Worm (Caenorhabditis elegans) whole organism, L4 larva: ENCODE data around the gene wht-2.

Source experiments
- D1046.2 ChIP-seq: fragments of 200-800 bp; sonication (Bioruptor generic); IDR thresholded peaks from 2 replicates; pipeline ENCODE4 v1.3.6; 2022; ENCODE audit warnings: missing genetic modification characterization, missing compliant biosample characterization
- F44E2.7 ChIP-seq: fragments of 200-800 bp; sonication (Bioruptor generic); IDR thresholded peaks from 2 replicates; pipeline ENCODE4 v2.1.2; 2022; ENCODE audit warnings: missing genetic modification characterization, missing compliant biosample characterization
- Y105C5A.15 ChIP-seq: fragments of 200-800 bp; sonication (Bioruptor generic); IDR thresholded peaks from 2 replicates; pipeline ENCODE4 v1.3.6; 2022; ENCODE audit warnings: missing genetic modification characterization, missing compliant biosample characterization
- Y48G9A.11 ChIP-seq: fragments of 200-800 bp; sonication (Bioruptor generic); IDR thresholded peaks from 2 replicates; pipeline ENCODE4 v1.3.6; 2022; ENCODE audit warnings: missing genetic modification reagents, missing genetic modification characterization, missing compliant biosample characterization
- ZK337.2 ChIP-seq: fragments of 200-800 bp; sonication (Bioruptor generic); IDR thresholded peaks from 2 replicates; pipeline ENCODE4 v1.3.6; 2022; ENCODE audit warnings: missing genetic modification reagents, missing genetic modification characterization, missing compliant biosample characterization
- ZK546.5 ChIP-seq, 2 experiments: sonication (generic microtip); optimal IDR thresholded peaks; 2 replicates each; lab custom pipeline; 2017; ENCODE audit warnings: missing biosample characterization in 2 of 2, missing genetic modification characterization in 2 of 2
- aha-1 ChIP-seq: fragments of 150-350 bp; peaks from one replicate; lab custom pipeline; 2014; ENCODE audit warnings: missing biosample characterization, missing genetic modification characterization
- arid-1 ChIP-seq: fragments of 200-800 bp; sonication (Bioruptor generic); conservative IDR thresholded peaks from 2 replicates; pipeline ENCODE4 v1.3.6; 2022; ENCODE audit warnings: missing genetic modification reagents, missing genetic modification characterization, missing compliant biosample characterization
- ceh-82 ChIP-seq: sonication (generic microtip); optimal IDR thresholded peaks from 2 replicates; lab custom pipeline; 2017; ENCODE audit warnings: missing biosample characterization, missing genetic modification characterization
- ces-1 ChIP-seq: fragments of 150-350 bp; sonication (generic microtip); optimal IDR thresholded peaks from 4 replicates; lab custom pipeline; 2014; ENCODE audit warnings: missing biosample characterization, missing genetic modification reagents, missing genetic modification characterization
- daf-16 ChIP-seq, 3 experiments: sonication (generic microtip); optimal IDR thresholded peaks; 2 replicates each; lab custom pipeline; 2016 to 2017; ENCODE audit warnings: missing genetic modification characterization in 3 of 3, missing genetic modification reagents in 3 of 3, mild to moderate bottlenecking in 2 of 3, missing compliant biosample characterization in 2 of 3, missing biosample characterization in 1 of 3, moderate library complexity in 1 of 3
- dmd-6 ChIP-seq: fragments of 200-800 bp; sonication (Bioruptor generic); IDR thresholded peaks from 2 replicates; pipeline ENCODE4 v1.3.6; 2022; ENCODE audit warnings: missing genetic modification reagents, missing genetic modification characterization, missing compliant biosample characterization
- dmd-8 ChIP-seq: fragments of 200-800 bp; sonication (Bioruptor generic); IDR thresholded peaks from 2 replicates; pipeline ENCODE4 v1.3.6; 2022; ENCODE audit warnings: missing genetic modification characterization, missing compliant biosample characterization
- duxl-1 ChIP-seq: sonication (generic microtip); optimal IDR thresholded peaks from 2 replicates; lab custom pipeline; 2016; ENCODE audit warnings: mild to moderate bottlenecking, missing genetic modification characterization, moderate library complexity, missing compliant biosample characterization; ENCODE audit not compliant: poor library complexity
- dve-1 ChIP-seq: sonication (generic microtip); optimal IDR thresholded peaks from 2 replicates; lab custom pipeline; 2017; ENCODE audit warnings: antibody characterized with exemption, mild to moderate bottlenecking, missing genetic modification characterization, missing compliant biosample characterization; ENCODE audit not compliant: insufficient read depth
- egl-27 ChIP-seq: sonication (generic microtip); optimal IDR thresholded peaks from 3 replicates; lab custom pipeline; 2017; ENCODE audit warnings: missing biosample characterization, missing genetic modification reagents, missing genetic modification characterization
- egl-43 ChIP-seq: fragments of 200-800 bp; sonication (Bioruptor generic); IDR thresholded peaks from 2 replicates; pipeline ENCODE4 v1.3.6; 2022; ENCODE audit warnings: missing genetic modification reagents, missing genetic modification characterization, missing compliant biosample characterization
- gei-8 ChIP-seq: fragments of 200-800 bp; sonication (Bioruptor generic); optimal IDR thresholded peaks from 2 replicates; lab custom pipeline; 2018; ENCODE audit warnings: mild to moderate bottlenecking, missing genetic modification characterization, missing compliant biosample characterization
- hlh-11 ChIP-seq: fragments of 200-800 bp; sonication (Bioruptor generic); optimal IDR thresholded peaks from 2 replicates; lab custom pipeline; 2018; ENCODE audit warnings: mild to moderate bottlenecking, missing genetic modification characterization, missing compliant biosample characterization
- hlh-30 ChIP-seq: sonication (generic microtip); optimal IDR thresholded peaks from 2 replicates; lab custom pipeline; 2017; ENCODE audit warnings: antibody characterized with exemption, mild to moderate bottlenecking, missing genetic modification characterization, missing compliant biosample characterization; ENCODE audit not compliant: insufficient read depth
- lim-7 ChIP-seq: fragments of 200-800 bp; sonication (Bioruptor generic); IDR thresholded peaks from 2 replicates; pipeline ENCODE4 v1.3.6; 2022; ENCODE audit warnings: missing genetic modification characterization, missing compliant biosample characterization
- lin-1 ChIP-seq: fragments of 200-800 bp; sonication (Bioruptor generic); IDR thresholded peaks from 2 replicates; pipeline ENCODE4 v1.3.6; 2022; ENCODE audit warnings: missing genetic modification reagents, missing genetic modification characterization, missing compliant biosample characterization
- lin-38 ChIP-seq: fragments of 200-800 bp; sonication (Bioruptor generic); IDR thresholded peaks from 2 replicates; pipeline ENCODE4 v1.3.6; 2022; ENCODE audit warnings: missing genetic modification reagents, missing genetic modification characterization, missing compliant biosample characterization
- lin-39 ChIP-seq: fragments of 150-350 bp; optimal IDR thresholded peaks from 2 replicates; lab custom pipeline; 2014; ENCODE audit warnings: missing biosample characterization, missing genetic modification reagents, missing genetic modification characterization
- lsy-2 ChIP-seq, 2 experiments: fragments of 150-350 bp in 1 of 2; sonication (generic microtip) in 1 of 2; optimal IDR thresholded peaks; 2 replicates each; lab custom pipeline; 2014 to 2017; ENCODE audit warnings: missing biosample characterization in 2 of 2, missing genetic modification characterization in 2 of 2
- mdl-1 ChIP-seq, 2 experiments: fragments of 150-350 bp in 1 of 2; sonication (generic microtip) in 1 of 2; optimal IDR thresholded peaks; 2 replicates each; lab custom pipeline; 2014 to 2017; ENCODE audit warnings: missing biosample characterization in 2 of 2, missing genetic modification characterization in 2 of 2
- mes-2 ChIP-seq: sonication (generic microtip); optimal IDR thresholded peaks from 2 replicates; lab custom pipeline; 2016; ENCODE audit warnings: missing genotype, mild to moderate bottlenecking, missing genetic modification characterization, missing compliant biosample characterization; ENCODE audit not compliant: poor library complexity, severe bottlenecking
- mxl-3 ChIP-seq: fragments of 200-800 bp; sonication (Bioruptor generic); optimal IDR thresholded peaks from 2 replicates; lab custom pipeline; 2018; ENCODE audit warnings: mild to moderate bottlenecking, missing genetic modification characterization, missing compliant biosample characterization
- nhr-10 ChIP-seq: fragments of 150-350 bp; optimal IDR thresholded peaks from 2 replicates; lab custom pipeline; 2014; ENCODE audit warnings: missing biosample characterization, missing genetic modification characterization
- nhr-11 ChIP-seq: fragments of 150-350 bp; optimal IDR thresholded peaks from 2 replicates; lab custom pipeline; 2014; ENCODE audit warnings: missing biosample characterization, missing genetic modification characterization
- nhr-25 ChIP-seq: sonication (generic microtip); optimal IDR thresholded peaks from 2 replicates; lab custom pipeline; 2017; ENCODE audit warnings: missing genetic modification characterization, mild to moderate bottlenecking, missing compliant biosample characterization, antibody characterized with exemption, moderate library complexity, borderline replicate concordance; ENCODE audit not compliant: insufficient read depth
- nhr-28 ChIP-seq: fragments of 150-350 bp; optimal IDR thresholded peaks from 2 replicates; lab custom pipeline; 2014; ENCODE audit warnings: missing biosample characterization, missing genetic modification characterization
- nhr-48 ChIP-seq: sonication (generic microtip); optimal IDR thresholded peaks from 2 replicates; lab custom pipeline; 2016; ENCODE audit warnings: mild to moderate bottlenecking, missing genetic modification characterization, missing compliant biosample characterization
- nhr-6 ChIP-seq: fragments of 150-350 bp; optimal IDR thresholded peaks from 2 replicates; lab custom pipeline; 2014; ENCODE audit warnings: missing biosample characterization, missing genetic modification characterization
- pha-4 ChIP-seq, 2 experiments: fragments of 150-350 bp in 1 of 2; fragments of 200-800 bp in 1 of 2; sonication (Bioruptor generic) in 1 of 2; IDR thresholded peaks in 1 of 2; optimal IDR thresholded peaks in 1 of 2; 2 replicates each; pipeline versions ENCODE4 v1.3.6 to Lab custom; 2014 to 2022; ENCODE audit warnings: missing genetic modification characterization in 2 of 2, missing genetic modification reagents in 2 of 2, missing biosample characterization in 1 of 2, missing compliant biosample characterization in 1 of 2
- php-3 ChIP-seq: fragments of 200-800 bp; sonication (Bioruptor generic); IDR thresholded peaks from 2 replicates; pipeline ENCODE4 v1.3.6; 2022; ENCODE audit warnings: missing genetic modification reagents, missing genetic modification characterization, missing compliant biosample characterization
- pqm-1 ChIP-seq: sonication (generic microtip); optimal IDR thresholded peaks from 2 replicates; lab custom pipeline; 2017; ENCODE audit warnings: missing biosample characterization, missing genetic modification characterization
- rbr-2 ChIP-seq: sonication (generic microtip); optimal IDR thresholded peaks from 2 replicates; lab custom pipeline; 2016; ENCODE audit warnings: missing genotype, missing genetic modification characterization, missing compliant biosample characterization
- saeg-2 ChIP-seq: fragments of 200-800 bp; sonication (Bioruptor generic); IDR thresholded peaks from 2 replicates; pipeline ENCODE4 v1.3.6; 2022; ENCODE audit warnings: missing genetic modification reagents, missing genetic modification characterization, missing compliant biosample characterization
- tra-1 ChIP-seq: fragments of 200-800 bp; sonication (Bioruptor generic); IDR thresholded peaks from 2 replicates; pipeline ENCODE4 v1.3.6; 2022; ENCODE audit warnings: missing genetic modification reagents, missing genetic modification characterization, missing compliant biosample characterization
- unc-39 ChIP-seq: sonication (generic microtip); optimal IDR thresholded peaks from 2 replicates; lab custom pipeline; 2017; ENCODE audit warnings: missing biosample characterization, missing genetic modification characterization
- zfp-3 ChIP-seq: fragments of 200-800 bp; sonication (Bioruptor generic); conservative IDR thresholded peaks from 2 replicates; pipeline ENCODE4 v1.3.6; 2022; ENCODE audit warnings: missing genetic modification reagents, missing genetic modification characterization, missing compliant biosample characterization
- ztf-11 ChIP-seq: fragments of 150-350 bp; optimal IDR thresholded peaks from 2 replicates; lab custom pipeline; 2014; ENCODE audit warnings: missing biosample characterization, missing genetic modification characterization

Gene wht-2

DNA sequence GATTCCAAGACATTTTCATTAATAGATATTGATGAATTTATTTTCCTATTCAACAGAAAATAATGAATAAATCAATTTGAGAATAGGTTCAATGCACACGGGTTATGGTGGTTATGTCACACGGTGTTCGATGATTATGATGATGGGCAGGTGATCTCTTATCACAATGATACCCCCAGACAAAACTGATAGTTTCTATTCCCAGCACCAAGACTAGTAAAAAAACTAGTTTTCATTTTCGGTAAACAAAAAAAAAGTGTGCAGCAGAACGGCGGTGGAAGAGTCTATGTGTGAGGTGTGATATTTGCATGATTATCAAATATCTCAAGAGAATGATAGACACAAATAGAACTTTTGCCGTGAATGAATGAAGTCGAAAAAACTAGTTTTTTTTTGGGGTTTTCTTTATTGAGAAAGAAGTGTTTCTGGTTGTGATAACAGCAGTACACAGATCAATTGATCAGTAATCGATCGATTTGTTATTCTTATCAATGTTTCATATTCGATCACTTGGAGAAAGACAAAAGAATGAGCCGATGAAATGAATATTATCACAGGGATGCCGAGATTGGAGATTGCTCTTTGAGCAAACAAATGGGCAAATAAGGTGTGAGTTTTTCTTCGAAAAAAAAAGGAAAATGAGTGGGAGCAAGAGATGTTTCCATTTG is 17.8 kb downstream of the wht-2 start:
- TF ChIP-seq pqm-1 (tag; lab: Kevin White, UChicago) (peak; percentile 28), nhr-48 (tag; lab: Kevin White, UChicago) (no peak), mdl-1 (tag; optimal IDR thresholded peaks at IDR 0.05; lab: Kevin White, UChicago) (peak in 1 of 2 experiments; percentile 7), nhr-6 (tag; lab: Kevin White, UChicago) (peak; percentile 16), nhr-28 (tag; lab: Kevin White, UChicago) (peak; percentile 42), egl-27 (tag; lab: Kevin White, UChicago) (no peak), daf-16 (GFP tag; optimal IDR thresholded peaks at IDR 0.05; lab: Kevin White, UChicago) (peak in 1 of 2 experiments; percentile 4), daf-16 (tag; optimal IDR thresholded peaks at IDR 0.05; lab: Kevin White, UChicago) (no peak), ztf-11 (no peak), mes-2 (tag; lab: Kevin White, UChicago) (peak; percentile 9), aha-1 (tag; lab: Kevin White, UChicago) (peak; percentile 15), D1046.2 (no peak), dve-1 (tag; lab: Kevin White, UChicago) (peak; percentile 10), nhr-10 (tag; lab: Kevin White, UChicago) (peak; percentile 3), saeg-2 (GFP tag; lab: Robert Waterston, UW) (no peak), hlh-11 (peak; percentile 68), tra-1 (0 out of 2 replicates have a peak, but pooled peaks have one; percentile 8), ZK546.5 (tag; optimal IDR thresholded peaks at IDR 0.05; lab: Kevin White, UChicago) (no peak), hlh-30 (peak; percentile 81), lin-1 (no peak), mxl-3 (no peak), ceh-82 (no peak), dmd-6 (GFP tag; lab: Robert Waterston, UW) (peak; percentile 55), unc-39 (tag; lab: Kevin White, UChicago) (no peak)

DNA sequence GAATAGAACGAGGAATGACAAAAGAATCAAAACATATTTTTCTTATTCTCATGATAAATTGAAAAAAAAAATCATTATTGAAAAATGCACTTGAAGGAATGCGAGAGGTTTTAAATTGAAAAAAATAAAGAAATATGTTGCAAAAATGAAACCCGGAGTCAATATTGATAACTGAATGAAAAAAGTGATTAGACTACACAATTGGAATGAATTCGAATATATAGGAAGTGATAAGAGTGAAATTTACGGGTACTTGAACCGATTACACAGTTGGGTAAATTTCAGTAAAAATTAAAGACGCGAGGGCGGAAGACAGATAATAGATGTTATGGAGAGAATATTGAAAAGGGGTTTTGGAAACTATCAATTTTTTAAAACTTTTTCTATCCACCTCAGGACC is 18.8 kb downstream of the wht-2 start:
- no peak for TF ChIP-seq lim-7 (GFP tag; lab: Robert Waterston, UW)
- TF ChIP-seq nhr-28 (tag; lab: Kevin White, UChicago) = peak; percentile 72
- TF ChIP-seq ZK337.2 = no peak
- TF ChIP-seq dmd-8 = no peak
- no peak for TF ChIP-seq lsy-2 (tag; optimal IDR thresholded peaks at IDR 0.05; lab: Kevin White, UChicago)
- no peak for TF ChIP-seq daf-16 (GFP tag; optimal IDR thresholded peaks at IDR 0.05; lab: Kevin White, UChicago)
- TF ChIP-seq daf-16 (tag; optimal IDR thresholded peaks at IDR 0.05; lab: Kevin White, UChicago) = peak; percentile 39
- TF ChIP-seq pqm-1 (tag; lab: Kevin White, UChicago) = peak; percentile 81

- no peak for TF ChIP-seq lin-39 (tag; lab: Kevin White, UChicago)
- no peak for TF ChIP-seq rbr-2 (tag; lab: Kevin White, UChicago)
- no peak for TF ChIP-seq ces-1 (GFP tag; lab: Kevin White, UChicago)
- TF ChIP-seq arid-1 = no peak
- TF ChIP-seq mdl-1 (tag; optimal IDR thresholded peaks at IDR 0.05; lab: Kevin White, UChicago) = peak; percentile 1 to 64
- no peak for TF ChIP-seq Y48G9A.11 (GFP tag; lab: Robert Waterston, UW)
- TF ChIP-seq hlh-11 = peak; percentile 49
- no peak for TF ChIP-seq gei-8 (GFP tag; lab: Kevin White, UChicago)
- no peak for TF ChIP-seq php-3 (GFP tag; lab: Robert Waterston, UW)
- no peak for TF ChIP-seq duxl-1 (tag; lab: Kevin White, UChicago)
- TF ChIP-seq lin-38 = peak; percentile 22; the same call in 1 of the 2 replicates
- no peak for TF ChIP-seq pha-4 (GFP tag; IDR thresholded peaks at IDR 0.05; lab: Robert Waterston, UW)
- TF ChIP-seq pha-4 (tag; optimal IDR thresholded peaks at IDR 0.05; lab: Kevin White, UChicago) = no peak
- TF ChIP-seq zfp-3 (GFP tag; lab: Robert Waterston, UW) = no peak
- TF ChIP-seq lsy-2 (tag; optimal IDR thresholded peaks at IDR 0.05; lab: Kevin White, UChicago) = peak in 1 of 2 experiments; percentile 51
- no peak for TF ChIP-seq egl-43 (GFP tag; lab: Robert Waterston, UW)
- TF ChIP-seq daf-16 (GFP tag; optimal IDR thresholded peaks at IDR 0.05; lab: Kevin White, UChicago) = peak in 1 of 2 experiments; percentile 46
- no peak for TF ChIP-seq daf-16 (tag; optimal IDR thresholded peaks at IDR 0.05; lab: Kevin White, UChicago)
- TF ChIP-seq nhr-11 (tag; lab: Kevin White, UChicago) = peak; percentile 51
- peak; percentile 66 for TF ChIP-seq nhr-25 (tag; lab: Kevin White, UChicago)
- no peak for TF ChIP-seq egl-27 (tag; lab: Kevin White, UChicago)
- TF ChIP-seq nhr-28 (tag; lab: Kevin White, UChicago) = peak; percentile 41
- no peak for TF ChIP-seq Y105C5A.15
- no peak for TF ChIP-seq F44E2.7 (GFP tag; lab: Robert Waterston, UW)
- TF ChIP-seq aha-1 (tag; lab: Kevin White, UChicago) = peak; percentile 88
These were observed 19.5 kb downstream of the wht-2 start for ce11 chrIV:11489610-11490339.
